Worm (Caenorhabditis elegans): ENCODE data around the gene oig-5.

Gene oig-5

ce11 chrIV:14769218-14769835, 37.7 kb upstream of the oig-5 start, which contains the start of gene Y57G11C.43 (continued):
- TF ChIP-seq F57A8.1 (GFP tag; optimal IDR thresholded peaks at IDR 0.05) (no peak), mel-28 (tag; optimal IDR thresholded peaks at IDR 0.05; ENCODE audit: borderline replicate concordance) (no peak), T07F8.4 (tag; optimal IDR thresholded peaks at IDR 0.05) (no peak), dpff-1 (tag; optimal IDR thresholded peaks at IDR 0.05) (no peak), D2030.7 (GFP tag; IDR thresholded peaks at IDR 0.05) (0 out of 2 replicates have a peak, but pooled peaks have one; percentile 31), aptf-2 (GFP tag; conservative IDR thresholded peaks at IDR 0.05) (no peak), ceh-58 (GFP tag; IDR thresholded peaks at IDR 0.05) (no peak), snpc-1.1 (tag; optimal IDR thresholded peaks at IDR 0.05; ENCODE audit: insufficient read depth) (no peak), Y79H2A.3 (GFP tag; conservative IDR thresholded peaks at IDR 0.05) (no peak), Y56A3A.18 (GFP tag; IDR thresholded peaks at IDR 0.05) (no peak), nhr-27 (tag; optimal IDR thresholded peaks at IDR 0.05) (no peak), B0019.2 (GFP tag; conservative IDR thresholded peaks at IDR 0.05) (no peak), attf-3 (GFP tag; conservative IDR thresholded peaks at IDR 0.05) (no peak), F22D6.2 (tag; optimal IDR thresholded peaks at IDR 0.05) (no peak), ZK185.1 (tag; optimal IDR thresholded peaks at IDR 0.05; ENCODE audit: poor library complexity, severe bottlenecking) (no peak), ceh-79 (tag; optimal IDR thresholded peaks at IDR 0.05) (no peak), mcd-1 (GFP tag; IDR thresholded peaks at IDR 0.05) (no peak), ztf-26 (tag; optimal IDR thresholded peaks at IDR 0.05) (no peak), tlf-1 (GFP tag; optimal IDR thresholded peaks at IDR 0.05) (peak; percentile 22), xnd-1 (tag; optimal IDR thresholded peaks at IDR 0.05) (peak; percentile 16), snpc-3.4 (tag; optimal IDR thresholded peaks at IDR 0.05) (peak; percentile 6), sdz-38 (tag; optimal IDR thresholded peaks at IDR 0.05) (no peak), K12H6.12 (tag; optimal IDR thresholded peaks at IDR 0.05) (no peak), ztf-25 (GFP tag; IDR thresholded peaks at IDR 0.05) (no peak), madf-3 (GFP tag; IDR thresholded peaks at IDR 0.05) (no peak), lin-26 (GFP tag; IDR thresholded peaks at IDR 0.05) (no peak), ceh-91 (GFP tag; IDR thresholded peaks at IDR 0.05) (no peak), F10E7.11 (tag; optimal IDR thresholded peaks at IDR 0.05) (no peak), mes-4 (tag; optimal IDR thresholded peaks at IDR 0.05) (no peak), somi-1 (GFP tag; optimal IDR thresholded peaks at IDR 0.05) (no peak), rpc-1 (optimal IDR thresholded peaks at IDR 0.05) (no peak), rpc-1 (tag; optimal IDR thresholded peaks at IDR 0.05) (no peak), athp-1 (tag; optimal IDR thresholded peaks at IDR 0.05) (peak; percentile 34), fkh-3 (tag; optimal IDR thresholded peaks at IDR 0.05) (no peak), let-607 (tag; optimal IDR thresholded peaks at IDR 0.05) (no peak), ztf-3 (GFP tag; optimal IDR thresholded peaks at IDR 0.05) (no peak), nfyb-1 (GFP tag; IDR thresholded peaks at IDR 0.05) (0 out of 2 replicates have a peak, but pooled peaks have one; percentile 25), ceh-40 (GFP tag; IDR thresholded peaks at IDR 0.05) (no peak), K11D2.4 (GFP tag; IDR thresholded peaks at IDR 0.05) (no peak), snpc-1.3 (tag; optimal IDR thresholded peaks at IDR 0.05; ENCODE audit: insufficient read depth) (peak; percentile 51), T26A5.8 (tag; optimal IDR thresholded peaks at IDR 0.05) (no peak), madf-10 (tag; optimal IDR thresholded peaks at IDR 0.05) (no peak), rcor-1 (GFP tag; IDR thresholded peaks at IDR 0.05) (no peak), ets-4 (GFP tag; optimal IDR thresholded peaks at IDR 0.05) (no peak), ama-1 (optimal IDR thresholded peaks at IDR 0.05) (no peak), ama-1 (GFP tag; optimal IDR thresholded peaks at IDR 0.05) (peak; percentile 11 to 37), F37B4.10 (GFP tag; IDR thresholded peaks at IDR 0.05) (no peak), lag-1 (GFP tag; IDR thresholded peaks at IDR 0.05) (no peak), egrh-3 (GFP tag; IDR thresholded peaks at IDR 0.05) (no peak)
